Worm (Caenorhabditis elegans): Measurements from ENCODE around the gene F46B3.23.
"Not testable (repeated sequence)": the region's sequence is repeated elsewhere in the genome, so short reads cannot be mapped to it uniquely, and the experiment has no call there.

F46B3.23 gene

ce11 chrV:20574872-20575271, 31.6 kb downstream of the F46B3.23 start:
- TF ChIP-seq med-1 (GFP tag; optimal IDR thresholded peaks at IDR 0.05; ENCODE audit: insufficient read depth) (no peak), cog-1 (tag; optimal IDR thresholded peaks at IDR 0.05) (no peak), T22C8.4 (GFP tag; IDR thresholded peaks at IDR 0.05) (no peak), ref-1 (GFP tag; conservative IDR thresholded peaks at IDR 0.05) (no peak), klf-2 (GFP tag; conservative IDR thresholded peaks at IDR 0.05) (no peak), ztf-29 (GFP tag; IDR thresholded peaks at IDR 0.05) (no peak)

ce11 chrV:20574314-20574713, 32.2 kb downstream of the F46B3.23 start, which contains the start of gene clec-263:
Gene clec-263, plus strand, starts transcription at chrV:20574614.
- TF ChIP-seq ztf-23 (GFP tag; IDR thresholded peaks at IDR 0.05) (no peak), flt-1 (GFP tag; IDR thresholded peaks at IDR 0.05) (no peak), ref-1 (GFP tag; conservative IDR thresholded peaks at IDR 0.05) (no peak), med-1 (GFP tag; optimal IDR thresholded peaks at IDR 0.05; ENCODE audit: insufficient read depth) (no peak), klf-2 (GFP tag; conservative IDR thresholded peaks at IDR 0.05) (no peak), tab-1 (GFP tag; IDR thresholded peaks at IDR 0.05) (no peak), cog-1 (tag; optimal IDR thresholded peaks at IDR 0.05) (no peak), T22C8.4 (GFP tag; IDR thresholded peaks at IDR 0.05) (no peak), ztf-29 (GFP tag; IDR thresholded peaks at IDR 0.05) (no peak)

- TF ChIP-seq tab-1 (GFP tag; IDR thresholded peaks at IDR 0.05) (no peak), med-1 (GFP tag; optimal IDR thresholded peaks at IDR 0.05; ENCODE audit: insufficient read depth) (no peak), ztf-29 (GFP tag; IDR thresholded peaks at IDR 0.05) (no peak), ztf-23 (GFP tag; IDR thresholded peaks at IDR 0.05) (no peak), T22C8.4 (GFP tag; IDR thresholded peaks at IDR 0.05) (no peak), cog-1 (tag; optimal IDR thresholded peaks at IDR 0.05) (no peak), klf-2 (GFP tag; conservative IDR thresholded peaks at IDR 0.05) (no peak), flt-1 (GFP tag; IDR thresholded peaks at IDR 0.05) (no peak), ref-1 (GFP tag; conservative IDR thresholded peaks at IDR 0.05) (no peak)
Measured at ce11 chrV:20573392-20573791, 33.1 kb downstream of the F46B3.23 start, which contains the start of gene F26F2.5. Gene F26F2.5, plus strand, starts transcription at chrV:20573692.

- not testable (repeated sequence) for TF ChIP-seq flt-1 (GFP tag; IDR thresholded peaks at IDR 0.05); klf-2 (GFP tag; conservative IDR thresholded peaks at IDR 0.05); ztf-23 (GFP tag; IDR thresholded peaks at IDR 0.05)
Measured at ce11 chrV:20568995-20569394, 37.5 kb downstream of the F46B3.23 start, which contains the start of gene F26F2.4. Gene F26F2.4, plus strand, starts transcription at chrV:20569295.

ce11 chrV:20566454-20566853, 40.1 kb downstream of the F46B3.23 start, which contains the start of gene F26F2.3:
Gene F26F2.3, minus strand, starts transcription at chrV:20566554.
- TF ChIP-seq med-1 (GFP tag; optimal IDR thresholded peaks at IDR 0.05; ENCODE audit: insufficient read depth) = no peak
- no peak for TF ChIP-seq cog-1 (tag; optimal IDR thresholded peaks at IDR 0.05)
- TF ChIP-seq T22C8.4 (GFP tag; IDR thresholded peaks at IDR 0.05) = no peak
- no peak for TF ChIP-seq tab-1 (GFP tag; IDR thresholded peaks at IDR 0.05)
- TF ChIP-seq flt-1 (GFP tag; IDR thresholded peaks at IDR 0.05) = no peak
- no peak for TF ChIP-seq ztf-23 (GFP tag; IDR thresholded peaks at IDR 0.05)
- no peak for TF ChIP-seq ztf-29 (GFP tag; IDR thresholded peaks at IDR 0.05)

ce11 chrV:20564054-20564453, 42.5 kb downstream of the F46B3.23 start, which contains the start of gene F26F2.13:
Gene F26F2.13, plus strand, starts transcription at chrV:20564354.
- TF ChIP-seq klf-2 (GFP tag; conservative IDR thresholded peaks at IDR 0.05); flt-1 (GFP tag; IDR thresholded peaks at IDR 0.05); cog-1 (tag; optimal IDR thresholded peaks at IDR 0.05): not testable (repeated sequence)

- TF ChIP-seq ztf-23 (GFP tag; IDR thresholded peaks at IDR 0.05) (no peak), cog-1 (tag; optimal IDR thresholded peaks at IDR 0.05) (no peak), ref-1 (GFP tag; conservative IDR thresholded peaks at IDR 0.05) (no peak), tab-1 (GFP tag; IDR thresholded peaks at IDR 0.05) (no peak), klf-2 (GFP tag; conservative IDR thresholded peaks at IDR 0.05) (no peak), ztf-29 (GFP tag; IDR thresholded peaks at IDR 0.05) (no peak), flt-1 (GFP tag; IDR thresholded peaks at IDR 0.05) (no peak), med-1 (GFP tag; optimal IDR thresholded peaks at IDR 0.05; ENCODE audit: insufficient read depth) (no peak), T22C8.4 (GFP tag; IDR thresholded peaks at IDR 0.05) (no peak)
Measured at ce11 chrV:20561795-20562194, 44.7 kb downstream of the F46B3.23 start, which contains the start of gene F26F2.1. Gene F26F2.1, minus strand, starts transcription at chrV:20561895.

ce11 chrV:20558270-20558669, 48.2 kb downstream of the F46B3.23 start, which contains the start of gene abf-4:
Gene abf-4, minus strand, starts transcription at chrV:20558370.
- TF ChIP-seq flt-1 (GFP tag; IDR thresholded peaks at IDR 0.05) (no peak), klf-2 (GFP tag; conservative IDR thresholded peaks at IDR 0.05) (no peak), T22C8.4 (GFP tag; IDR thresholded peaks at IDR 0.05) (no peak), tab-1 (GFP tag; IDR thresholded peaks at IDR 0.05) (no peak), med-1 (GFP tag; optimal IDR thresholded peaks at IDR 0.05; ENCODE audit: insufficient read depth) (no peak)

All from whole organism, midembryonic.